Worm (Caenorhabditis elegans) whole organism, L4 larva: ENCODE data around the gene T24D8.6.

ENCODE experiments used
- R02D3.7 ChIP-seq: fragments of 150-350 bp; sonication (generic microtip); optimal IDR thresholded peaks from 3 replicates; lab custom pipeline; 2014; ENCODE audit warnings: missing biosample characterization, missing genetic modification characterization
- dmd-9 ChIP-seq: fragments of 200-800 bp; sonication (Bioruptor generic); IDR thresholded peaks from 2 replicates; pipeline ENCODE4 v1.3.6; 2022; ENCODE audit warnings: missing genetic modification reagents, missing genetic modification characterization, missing compliant biosample characterization
- hlh-11 ChIP-seq: fragments of 200-800 bp; sonication (Bioruptor generic); optimal IDR thresholded peaks from 2 replicates; lab custom pipeline; 2018; ENCODE audit warnings: mild to moderate bottlenecking, missing genetic modification characterization, missing compliant biosample characterization
- nhr-42 ChIP-seq: fragments of 200-800 bp; sonication (Bioruptor generic); IDR thresholded peaks from 2 replicates; pipeline ENCODE4 v1.3.6; 2022; ENCODE audit warnings: missing genetic modification characterization, missing compliant biosample characterization
- pqm-1 ChIP-seq: sonication (generic microtip); optimal IDR thresholded peaks from 2 replicates; lab custom pipeline; 2017; ENCODE audit warnings: missing biosample characterization, missing genetic modification characterization
- snpc-4 ChIP-seq: fragments of 150-350 bp; optimal IDR thresholded peaks from 2 replicates; lab custom pipeline; 2014; ENCODE audit warnings: missing biosample characterization, missing genetic modification characterization

DNA sequence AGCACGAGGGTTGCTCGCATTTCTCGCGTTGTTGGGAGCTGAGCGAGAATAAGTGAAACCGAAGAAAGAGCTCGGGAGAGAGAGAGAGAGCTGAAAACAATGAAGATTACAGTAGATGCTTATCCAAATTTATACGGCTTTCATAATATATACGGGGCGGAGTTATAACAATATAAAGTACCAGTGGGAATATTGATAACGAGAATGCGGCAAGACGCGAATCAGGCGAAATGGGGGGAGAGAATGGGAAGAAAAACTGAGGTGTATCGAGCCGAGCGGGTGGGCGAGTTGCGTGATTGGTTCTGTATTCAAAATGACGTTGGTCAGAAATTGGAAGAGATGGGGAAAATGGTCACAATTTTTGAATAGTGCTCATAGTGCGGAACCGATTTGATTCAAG lies 21.1 kb downstream of the T24D8.6 start, which contains the start of gene nlp-2:
- TF ChIP-seq snpc-4 (no peak), hlh-11 (tag; lab: Kevin White, UChicago) (no peak), R02D3.7 (tag; lab: Kevin White, UChicago) (no peak), pqm-1 (tag; lab: Kevin White, UChicago) (no peak), dmd-9 (no peak), nhr-42 (GFP tag; lab: Robert Waterston, UW) (no peak)
